Worm (Caenorhabditis elegans) whole organism, L4 larva: Measurements from ENCODE around the gene Y41D4B.1.
A peak's percentile ranks its signal among the peaks of the same experiment; 100 is the strongest.

ENCODE experiments used
- F10B5.3 ChIP-seq: sonication (generic microtip); optimal IDR thresholded peaks from 2 replicates; lab custom pipeline; 2016; ENCODE audit warnings: mild to moderate bottlenecking, missing genetic modification characterization, missing compliant biosample characterization
- F49E8.2 ChIP-seq: sonication (generic microtip); optimal IDR thresholded peaks from 2 replicates; lab custom pipeline; 2016; ENCODE audit warnings: missing compliant biosample characterization, mild to moderate bottlenecking, missing genetic modification characterization, borderline replicate concordance
- R02D3.7 ChIP-seq: fragments of 150-350 bp; sonication (generic microtip); optimal IDR thresholded peaks from 3 replicates; lab custom pipeline; 2014; ENCODE audit warnings: missing biosample characterization, missing genetic modification characterization
- T26A8.4 ChIP-seq: fragments of 200-800 bp; sonication (Bioruptor generic); IDR thresholded peaks from 2 replicates; pipeline ENCODE4 v1.3.6; 2022; ENCODE audit warnings: missing genetic modification characterization, missing compliant biosample characterization
- Y48G9A.11 ChIP-seq: fragments of 200-800 bp; sonication (Bioruptor generic); IDR thresholded peaks from 2 replicates; pipeline ENCODE4 v1.3.6; 2022; ENCODE audit warnings: missing genetic modification reagents, missing genetic modification characterization, missing compliant biosample characterization
- Y5F2A.4 ChIP-seq: fragments of 200-800 bp; sonication (Bioruptor generic); optimal IDR thresholded peaks from 2 replicates; lab custom pipeline; 2018; ENCODE audit warnings: mild to moderate bottlenecking, missing genetic modification characterization, missing compliant biosample characterization
- aha-1 ChIP-seq: fragments of 150-350 bp; peaks from one replicate; lab custom pipeline; 2014; ENCODE audit warnings: missing biosample characterization, missing genetic modification characterization
- ama-1 ChIP-seq: fragments of 150-350 bp; optimal IDR thresholded peaks from 2 replicates; lab custom pipeline; 2014; ENCODE audit warnings: inconsistent platforms, mixed read lengths
- ceh-44 ChIP-seq: fragments of 200-800 bp; sonication (Bioruptor generic); IDR thresholded peaks from 2 replicates; pipeline ENCODE4 v1.3.6; 2022; ENCODE audit warnings: missing genetic modification reagents, missing genetic modification characterization, missing compliant biosample characterization
- ceh-82 ChIP-seq: sonication (generic microtip); optimal IDR thresholded peaks from 2 replicates; lab custom pipeline; 2017; ENCODE audit warnings: missing biosample characterization, missing genetic modification characterization
- cey-2 ChIP-seq: sonication (generic microtip); optimal IDR thresholded peaks from 3 replicates; lab custom pipeline; 2017; ENCODE audit warnings: missing genetic modification characterization, mild to moderate bottlenecking, missing compliant biosample characterization, antibody characterized with exemption, borderline replicate concordance; ENCODE audit not compliant: insufficient read depth
- daf-12 ChIP-seq: fragments of 150-350 bp; optimal IDR thresholded peaks from 2 replicates; lab custom pipeline; 2014; ENCODE audit warnings: missing biosample characterization, missing genetic modification reagents, missing genetic modification characterization
- daf-16 ChIP-seq, 3 experiments: sonication (generic microtip); optimal IDR thresholded peaks; 2 replicates each; lab custom pipeline; 2016 to 2017; ENCODE audit warnings: missing genetic modification characterization in 3 of 3, missing genetic modification reagents in 3 of 3, mild to moderate bottlenecking in 2 of 3, missing compliant biosample characterization in 2 of 3, missing biosample characterization in 1 of 3, moderate library complexity in 1 of 3
- daf-19 ChIP-seq: fragments of 200-800 bp; sonication (Bioruptor generic); conservative IDR thresholded peaks from 2 replicates; pipeline ENCODE4 v1.3.6; 2022; ENCODE audit warnings: missing genetic modification characterization, missing compliant biosample characterization
- daf-8 ChIP-seq: fragments of 200-800 bp; sonication (Bioruptor generic); IDR thresholded peaks from 2 replicates; pipeline ENCODE4 v1.3.6; 2022; ENCODE audit warnings: missing genetic modification characterization, missing compliant biosample characterization
- duxl-1 ChIP-seq: sonication (generic microtip); optimal IDR thresholded peaks from 2 replicates; lab custom pipeline; 2016; ENCODE audit warnings: mild to moderate bottlenecking, missing genetic modification characterization, moderate library complexity, missing compliant biosample characterization; ENCODE audit not compliant: poor library complexity
- fkh-10 ChIP-seq: fragments of 150-350 bp; optimal IDR thresholded peaks from 2 replicates; lab custom pipeline; 2014; ENCODE audit warnings: missing biosample characterization, missing genetic modification reagents, missing genetic modification characterization
- hlh-11 ChIP-seq: fragments of 200-800 bp; sonication (Bioruptor generic); optimal IDR thresholded peaks from 2 replicates; lab custom pipeline; 2018; ENCODE audit warnings: mild to moderate bottlenecking, missing genetic modification characterization, missing compliant biosample characterization
- jun-1 ChIP-seq: fragments of 150-350 bp; optimal IDR thresholded peaks from 2 replicates; lab custom pipeline; 2014; ENCODE audit warnings: missing biosample characterization, missing genetic modification reagents, missing genetic modification characterization
- lin-1 ChIP-seq: fragments of 200-800 bp; sonication (Bioruptor generic); IDR thresholded peaks from 2 replicates; pipeline ENCODE4 v1.3.6; 2022; ENCODE audit warnings: missing genetic modification reagents, missing genetic modification characterization, missing compliant biosample characterization
- lin-13 ChIP-seq: fragments of 150-350 bp; optimal IDR thresholded peaks from 2 replicates; lab custom pipeline; 2014; ENCODE audit warnings: missing biosample characterization, missing genetic modification reagents, missing genetic modification characterization
- lin-38 ChIP-seq: fragments of 200-800 bp; sonication (Bioruptor generic); IDR thresholded peaks from 2 replicates; pipeline ENCODE4 v1.3.6; 2022; ENCODE audit warnings: missing genetic modification reagents, missing genetic modification characterization, missing compliant biosample characterization
- lin-39 ChIP-seq: fragments of 150-350 bp; optimal IDR thresholded peaks from 2 replicates; lab custom pipeline; 2014; ENCODE audit warnings: missing biosample characterization, missing genetic modification reagents, missing genetic modification characterization
- madf-9 ChIP-seq: fragments of 200-800 bp; sonication (Bioruptor generic); conservative IDR thresholded peaks from 2 replicates; pipeline ENCODE4 v1.3.6; 2022; ENCODE audit warnings: missing genetic modification reagents, missing genetic modification characterization, missing compliant biosample characterization
- mdl-1 ChIP-seq, 2 experiments: fragments of 150-350 bp in 1 of 2; sonication (generic microtip) in 1 of 2; optimal IDR thresholded peaks; 2 replicates each; lab custom pipeline; 2014 to 2017; ENCODE audit warnings: missing biosample characterization in 2 of 2, missing genetic modification characterization in 2 of 2
- mes-2 ChIP-seq: sonication (generic microtip); optimal IDR thresholded peaks from 2 replicates; lab custom pipeline; 2016; ENCODE audit warnings: missing genotype, mild to moderate bottlenecking, missing genetic modification characterization, missing compliant biosample characterization; ENCODE audit not compliant: poor library complexity, severe bottlenecking
- mxl-2 ChIP-seq: fragments of 200-800 bp; sonication (Bioruptor generic); conservative IDR thresholded peaks from 2 replicates; pipeline ENCODE4 v1.3.6; 2022; ENCODE audit warnings: missing genetic modification reagents, missing genetic modification characterization, missing compliant biosample characterization
- mxl-3 ChIP-seq: fragments of 200-800 bp; sonication (Bioruptor generic); optimal IDR thresholded peaks from 2 replicates; lab custom pipeline; 2018; ENCODE audit warnings: mild to moderate bottlenecking, missing genetic modification characterization, missing compliant biosample characterization
- nhr-102 ChIP-seq: sonication (generic microtip); optimal IDR thresholded peaks from 2 replicates; lab custom pipeline; 2016; ENCODE audit warnings: mild to moderate bottlenecking, missing genetic modification characterization, moderate library complexity, missing compliant biosample characterization
- nhr-11 ChIP-seq: fragments of 150-350 bp; optimal IDR thresholded peaks from 2 replicates; lab custom pipeline; 2014; ENCODE audit warnings: missing biosample characterization, missing genetic modification characterization
- nhr-237 ChIP-seq: sonication (generic microtip); optimal IDR thresholded peaks from 2 replicates; lab custom pipeline; 2017; ENCODE audit warnings: missing biosample characterization, missing genetic modification characterization
- nhr-41 ChIP-seq: fragments of 200-800 bp; sonication (Bioruptor generic); IDR thresholded peaks from 2 replicates; pipeline ENCODE4 v1.3.6; 2022; ENCODE audit warnings: missing genetic modification reagents, missing genetic modification characterization, missing compliant biosample characterization
- nhr-42 ChIP-seq: fragments of 200-800 bp; sonication (Bioruptor generic); IDR thresholded peaks from 2 replicates; pipeline ENCODE4 v1.3.6; 2022; ENCODE audit warnings: missing genetic modification characterization, missing compliant biosample characterization
- nhr-48 ChIP-seq: sonication (generic microtip); optimal IDR thresholded peaks from 2 replicates; lab custom pipeline; 2016; ENCODE audit warnings: mild to moderate bottlenecking, missing genetic modification characterization, missing compliant biosample characterization
- nhr-77 ChIP-seq: fragments of 150-350 bp; optimal IDR thresholded peaks from 2 replicates; lab custom pipeline; 2014; ENCODE audit warnings: missing biosample characterization, missing genetic modification characterization
- rbr-2 ChIP-seq: sonication (generic microtip); optimal IDR thresholded peaks from 2 replicates; lab custom pipeline; 2016; ENCODE audit warnings: missing genotype, missing genetic modification characterization, missing compliant biosample characterization
- skn-1 ChIP-seq: fragments of 150-350 bp; optimal IDR thresholded peaks from 2 replicates; lab custom pipeline; 2014; ENCODE audit warnings: missing biosample characterization, missing genetic modification characterization
- snpc-1.2 ChIP-seq: fragments of 200-800 bp; sonication (Bioruptor generic); IDR thresholded peaks from 2 replicates; pipeline ENCODE4 v1.3.6; 2022; ENCODE audit warnings: missing genetic modification reagents, missing genetic modification characterization, missing compliant biosample characterization
- snpc-4 ChIP-seq: fragments of 150-350 bp; optimal IDR thresholded peaks from 2 replicates; lab custom pipeline; 2014; ENCODE audit warnings: missing biosample characterization, missing genetic modification characterization
- spr-3 ChIP-seq: fragments of 200-800 bp; sonication (Bioruptor generic); optimal IDR thresholded peaks from 2 replicates; lab custom pipeline; 2018; ENCODE audit warnings: mild to moderate bottlenecking, missing genetic modification characterization, missing compliant biosample characterization
- tra-1 ChIP-seq: fragments of 200-800 bp; sonication (Bioruptor generic); IDR thresholded peaks from 2 replicates; pipeline ENCODE4 v1.3.6; 2022; ENCODE audit warnings: missing genetic modification reagents, missing genetic modification characterization, missing compliant biosample characterization
- unc-39 ChIP-seq: sonication (generic microtip); optimal IDR thresholded peaks from 2 replicates; lab custom pipeline; 2017; ENCODE audit warnings: missing biosample characterization, missing genetic modification characterization
- unc-62 ChIP-seq, 3 experiments: fragments of 150-350 bp in 1 of 3; sonication (generic microtip); optimal IDR thresholded peaks in 2 of 3; peaks in 1 of 3; 1 replicate in 1 of 3; 2 replicates in 2 of 3; lab custom pipeline; 2014 to 2017; ENCODE audit warnings: missing biosample characterization in 3 of 3, missing genetic modification characterization in 3 of 3, missing genetic modification reagents in 3 of 3, missing genotype in 1 of 3
- zfp-2 ChIP-seq: sonication (generic microtip); optimal IDR thresholded peaks from 2 replicates; lab custom pipeline; 2016; ENCODE audit warnings: mild to moderate bottlenecking, missing genetic modification characterization, missing compliant biosample characterization
- zip-11 ChIP-seq: fragments of 200-800 bp; sonication (Bioruptor generic); IDR thresholded peaks from 2 replicates; pipeline ENCODE4 v1.3.6; 2022; ENCODE audit warnings: missing genetic modification characterization, missing compliant biosample characterization
- ztf-11 ChIP-seq: fragments of 150-350 bp; optimal IDR thresholded peaks from 2 replicates; lab custom pipeline; 2014; ENCODE audit warnings: missing biosample characterization, missing genetic modification characterization
- ztf-7 ChIP-seq: fragments of 150-350 bp; optimal IDR thresholded peaks from 2 replicates; lab custom pipeline; 2014; ENCODE audit warnings: missing biosample characterization, missing genetic modification characterization

Gene Y41D4B.1

DNA sequence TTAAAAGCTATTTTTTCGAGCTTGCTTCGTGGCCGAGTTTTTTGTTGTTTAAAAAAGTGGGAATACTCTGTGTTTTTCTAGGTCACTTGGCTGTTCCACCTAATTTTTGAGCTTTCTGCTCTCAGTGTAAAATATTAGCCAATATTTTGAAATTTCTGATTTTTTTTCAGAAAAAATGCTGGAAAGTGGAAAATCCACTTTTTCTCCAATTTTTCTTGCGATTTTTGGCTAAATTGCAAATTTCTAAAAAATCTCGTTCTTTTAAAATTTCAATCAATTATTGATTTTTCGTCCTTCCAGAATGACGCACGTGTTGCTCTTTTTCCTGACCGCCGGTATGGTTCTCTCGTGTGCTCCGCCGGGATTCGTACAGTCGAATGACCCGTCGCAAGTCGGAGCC is 34.5 kb downstream of the Y41D4B.1 start, which contains the start of gene K08D12.4:
K08D12.4 (plus strand) TSS at position 301 of the 400 bp plus-strand sequence.
- TF ChIP-seq ztf-11 (no peak), mes-2 (tag; lab: Kevin White, UChicago) (no peak), daf-12 (tag; lab: Kevin White, UChicago) (no peak), nhr-11 (no peak), tra-1 (GFP tag; lab: Robert Waterston, UW) (no peak)
- TF ChIP-seq, all 104 proteins: peak for 0

DNA sequence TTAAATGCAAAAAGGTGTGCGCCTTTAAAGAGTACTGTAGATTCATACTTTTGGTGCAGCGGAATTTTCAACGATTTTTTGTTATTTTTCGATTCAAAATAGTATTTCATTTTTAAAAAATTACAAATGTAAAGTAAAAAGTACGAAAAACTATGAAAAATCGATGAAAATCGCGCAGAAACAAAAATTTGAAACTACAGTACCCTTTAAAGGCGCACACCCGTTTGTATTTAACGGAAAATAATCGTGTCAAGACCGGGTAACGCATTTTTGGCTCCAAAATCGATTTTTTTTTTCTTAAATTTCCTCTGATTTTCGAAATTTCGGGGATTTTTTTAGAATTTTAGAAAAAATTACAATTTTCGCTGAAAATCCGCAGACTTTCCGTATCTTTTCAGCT is 35.5 kb downstream of the Y41D4B.1 start:
- TF ChIP-seq ceh-82 (tag; lab: Kevin White, UChicago): no peak
- no peak for TF ChIP-seq zip-11
- TF ChIP-seq aha-1: peak; percentile 49

DNA sequence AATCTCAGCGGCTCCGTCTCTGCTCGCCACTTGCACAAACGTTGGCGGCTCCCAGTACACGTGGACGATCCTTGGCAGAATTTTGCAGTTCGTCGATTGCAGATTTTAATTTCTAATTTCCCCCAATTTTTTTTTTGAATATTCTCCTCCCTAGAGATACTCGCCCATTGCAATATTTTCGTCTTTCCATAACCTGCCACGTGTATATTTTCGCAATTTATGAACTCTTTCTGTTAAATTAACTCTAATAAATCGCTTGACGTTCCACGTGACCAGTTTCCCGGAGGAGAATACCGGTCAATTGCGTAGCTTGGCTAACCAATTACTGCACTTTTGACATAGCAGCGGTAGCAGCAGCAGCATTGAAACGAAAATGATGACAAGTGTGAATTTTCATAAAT is 35.9 kb downstream of the Y41D4B.1 start:
- TF ChIP-seq Y5F2A.4 (no peak), nhr-237 (no peak), spr-3 (GFP tag; lab: Kevin White, UChicago) (no peak), mdl-1 (tag; optimal IDR thresholded peaks at IDR 0.05; lab: Kevin White, UChicago) (no peak), nhr-41 (GFP tag; lab: Robert Waterston, UW) (no peak), R02D3.7 (tag; lab: Kevin White, UChicago) (no peak), unc-39 (no peak), daf-19 (no peak), nhr-42 (no peak), madf-9 (GFP tag; lab: Robert Waterston, UW) (no peak), zfp-2 (no peak), lin-39 (tag; lab: Kevin White, UChicago) (no peak), F49E8.2 (tag; lab: Kevin White, UChicago) (peak; percentile 52), nhr-77 (no peak), lin-38 (GFP tag; lab: Robert Waterston, UW) (peak; percentile 67), jun-1 (tag; lab: Kevin White, UChicago) (no peak), unc-62 (GFP tag; optimal IDR thresholded peaks at IDR 0.05 in 1 of 2; lab: Kevin White, UChicago) (peak in 1 of 2 experiments; percentile 68), unc-62 (tag; optimal IDR thresholded peaks at IDR 0.05; lab: Kevin White, UChicago) (no peak), nhr-48 (tag; lab: Kevin White, UChicago) (peak; percentile 5), daf-8 (no peak), ztf-7 (tag; lab: Kevin White, UChicago) (no peak), F10B5.3 (tag; lab: Kevin White, UChicago) (no peak), fkh-10 (GFP tag; lab: Kevin White, UChicago) (no peak), hlh-11 (tag; lab: Kevin White, UChicago) (no peak), Y48G9A.11 (GFP tag; lab: Robert Waterston, UW) (0 out of 2 replicates have a peak, but pooled peaks have one; percentile 37), mxl-3 (GFP tag; lab: Kevin White, UChicago) (no peak), aha-1 (no peak), ztf-11 (no peak), rbr-2 (tag; lab: Kevin White, UChicago) (no peak), duxl-1 (peak; percentile 20), skn-1 (no peak), ama-1 (lab: Kevin White, UChicago) (peak; percentile 67), lin-13 (GFP tag; lab: Kevin White, UChicago) (peak; percentile 35), lin-1 (GFP tag; lab: Robert Waterston, UW) (no peak), ceh-44 (GFP tag; lab: Robert Waterston, UW) (no peak), mxl-2 (no peak), daf-16 (GFP tag; optimal IDR thresholded peaks at IDR 0.05; lab: Kevin White, UChicago) (no peak), daf-16 (tag; optimal IDR thresholded peaks at IDR 0.05; lab: Kevin White, UChicago) (peak; percentile 30), cey-2 (tag; lab: Kevin White, UChicago) (no peak), snpc-4 (no peak), snpc-1.2 (GFP tag; lab: Robert Waterston, UW) (peak; percentile 56; the same call in 1 of the 2 replicates), nhr-102 (tag; lab: Kevin White, UChicago) (no peak), mes-2 (tag; lab: Kevin White, UChicago) (peak; percentile 20), T26A8.4 (peak; percentile 46)
